Fruit fly (Drosophila melanogaster): ENCODE results near the gene sstn.

- TF ChIP-seq OdsH (GFP tag; optimal IDR thresholded peaks at IDR 0.05) (no peak), cyc (GFP tag; optimal IDR thresholded peaks at IDR 0.05) (no peak), net (GFP tag; optimal IDR thresholded peaks at IDR 0.05) (no peak), Eip75B (GFP tag; optimal IDR thresholded peaks at IDR 0.05) (no peak), CG4318 (GFP tag; optimal IDR thresholded peaks at IDR 0.05) (no peak), CG11902 (GFP tag; optimal IDR thresholded peaks at IDR 0.05) (no peak), Eip93F (GFP tag; optimal IDR thresholded peaks at IDR 0.05) (no peak), CG9139 (GFP tag; optimal IDR thresholded peaks at IDR 0.05) (no peak), Eip78C (GFP tag) (no peak), Hr39 (GFP tag; optimal IDR thresholded peaks at IDR 0.05) (peak; percentile 5)
Measured at dm6 chr3L:15048091-15048490, 46.4 kb downstream of the sstn start.
